Fruit fly (Drosophila melanogaster): ENCODE results near the gene lmgB.

DNA sequence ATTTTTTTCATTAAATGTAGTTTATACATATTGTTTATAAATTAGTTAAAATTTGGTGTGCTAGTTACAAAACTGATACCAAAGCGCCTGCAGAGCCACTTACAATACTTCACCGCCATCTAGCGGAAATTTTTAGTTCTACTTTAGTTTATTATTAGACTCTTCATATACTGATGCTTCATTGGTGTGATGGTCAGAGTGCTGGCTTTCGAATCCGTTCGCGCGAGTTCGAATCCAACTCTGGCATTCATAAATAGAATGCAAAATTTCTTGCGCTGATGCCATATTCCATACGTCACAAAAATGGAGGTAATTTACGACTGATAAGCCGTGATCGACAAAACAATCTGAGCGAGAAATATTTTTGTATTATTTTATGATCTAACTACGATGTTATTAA, 42.9 kb downstream of the lmgB start:
- no peak for TF ChIP-seq psq (optimal IDR thresholded peaks at IDR 0.05)
- TF ChIP-seq CG8478 (optimal IDR thresholded peaks at IDR 0.05), result no peak
- TF ChIP-seq Dll (optimal IDR thresholded peaks at IDR 0.05), result no peak
- TF ChIP-seq pan (optimal IDR thresholded peaks at IDR 0.05), result no peak
- TF ChIP-seq usp (GFP tag; optimal IDR thresholded peaks at IDR 0.05), result no peak
- no peak for TF ChIP-seq EcR (GFP tag; optimal IDR thresholded peaks at IDR 0.05)

Data from whole organism.